Fruit fly (Drosophila melanogaster) whole organism, embryonic: ENCODE data around the gene CG13843.
A peak's percentile ranks its signal among the peaks of the same experiment; 100 is the strongest.

Experiments used
- Bteb2 ChIP-seq: fragments of 200-800 bp; sonication (Bioruptor generic); optimal IDR thresholded peaks from 2 replicates; lab custom pipeline; 2016; ENCODE audit warnings: missing biosample characterization, missing genetic modification characterization
- CG1024 ChIP-seq: fragments of 200-800 bp; sonication (Bioruptor generic); IDR thresholded peaks from 2 replicates; pipeline ENCODE4 v1.3.6; 2022; ENCODE audit warnings: missing biosample characterization, missing genetic modification characterization
- CG10321 ChIP-seq: fragments of 200-800 bp; sonication (Bioruptor generic); IDR thresholded peaks from 2 replicates; pipeline ENCODE4 v1.3.6; 2022; ENCODE audit warnings: missing biosample characterization, missing genetic modification characterization
- CG10431 ChIP-seq: fragments of 200-800 bp; sonication (Bioruptor generic); optimal IDR thresholded peaks from 3 replicates; lab custom pipeline; 2018; ENCODE audit warnings: missing biosample characterization, mild to moderate bottlenecking, missing genetic modification characterization
- CG11247 ChIP-seq: fragments of 200-800 bp; sonication (Bioruptor generic); IDR thresholded peaks from 2 replicates; pipeline ENCODE4 v1.3.6; 2022; ENCODE audit warnings: missing biosample characterization, missing genetic modification characterization
- CG11696 ChIP-seq: fragments of 200-800 bp; sonication (Bioruptor generic); IDR thresholded peaks from 2 replicates; pipeline ENCODE4 v1.3.6; 2022; ENCODE audit warnings: missing biosample characterization, missing genetic modification characterization
- CG11723 ChIP-seq: fragments of 200-800 bp; sonication (Bioruptor generic); optimal IDR thresholded peaks from 2 replicates; lab custom pipeline; 2017; ENCODE audit warnings: missing biosample characterization, mild to moderate bottlenecking, missing genetic modification characterization
- CG12219 ChIP-seq: fragments of 200-800 bp; sonication (Bioruptor generic); optimal IDR thresholded peaks from 3 replicates; lab custom pipeline; 2018; ENCODE audit warnings: missing biosample characterization, mild to moderate bottlenecking, missing genetic modification characterization
- CG12391 ChIP-seq: fragments of 200-800 bp; sonication (Bioruptor generic); optimal IDR thresholded peaks from 3 replicates; lab custom pipeline; 2018; ENCODE audit warnings: missing biosample characterization, mild to moderate bottlenecking, missing genetic modification characterization, moderate library complexity
- CG13775 ChIP-seq: fragments of 200-800 bp; sonication (Bioruptor generic); optimal IDR thresholded peaks from 3 replicates; lab custom pipeline; 2017; ENCODE audit warnings: missing biosample characterization, mild to moderate bottlenecking, missing genetic modification characterization
- CG14441 ChIP-seq: fragments of 200-800 bp; sonication (Bioruptor generic); IDR thresholded peaks from 2 replicates; pipeline ENCODE4 v1.3.6; 2022; ENCODE audit warnings: missing biosample characterization, missing genetic modification characterization
- CG2678 ChIP-seq: fragments of 200-800 bp; sonication (Bioruptor generic); optimal IDR thresholded peaks from 3 replicates; lab custom pipeline; 2019; ENCODE audit warnings: missing biosample characterization, mild to moderate bottlenecking, missing genetic modification characterization, moderate library complexity
- CG30403 ChIP-seq: fragments of 200-800 bp; sonication (Bioruptor generic); optimal IDR thresholded peaks from 3 replicates; lab custom pipeline; 2016; ENCODE audit warnings: missing biosample characterization, missing genetic modification characterization
- CG32767 ChIP-seq: fragments of 200-800 bp; sonication (Bioruptor generic); IDR thresholded peaks from 2 replicates; pipeline ENCODE4 v1.3.6; 2022; ENCODE audit warnings: missing biosample characterization, missing genetic modification characterization
- CG6689 ChIP-seq: fragments of 200-800 bp; sonication (Bioruptor generic); IDR thresholded peaks from 2 replicates; pipeline ENCODE4 v1.3.6; 2022; ENCODE audit warnings: missing biosample characterization, missing genetic modification characterization
- CG9817 ChIP-seq: fragments of 200-800 bp; sonication (Bioruptor generic); optimal IDR thresholded peaks from 2 replicates; lab custom pipeline; 2018; ENCODE audit warnings: missing biosample characterization, mild to moderate bottlenecking, missing genetic modification characterization, moderate library complexity
- CG9876 ChIP-seq: fragments of 200-800 bp; sonication (Bioruptor generic); optimal IDR thresholded peaks from 2 replicates; lab custom pipeline; 2016; ENCODE audit warnings: missing biosample characterization, missing genetic modification characterization
- Dip3 ChIP-seq: fragments of 200-800 bp; sonication (Bioruptor generic); optimal IDR thresholded peaks from 3 replicates; lab custom pipeline; 2016; ENCODE audit warnings: missing biosample characterization, missing genetic modification characterization
- Dll ChIP-seq: fragments of 200-800 bp; sonication (Bioruptor generic); IDR thresholded peaks from 4 replicates; pipeline ENCODE4 v1.3.6; 2022; ENCODE audit warnings: missing biosample characterization, missing genetic modification characterization; ENCODE audit not compliant: partially characterized antibody
- Doc3 ChIP-seq: fragments of 200-800 bp; sonication (Bioruptor generic); IDR thresholded peaks from 3 replicates; pipeline ENCODE4 v1.3.6; 2022; ENCODE audit warnings: missing biosample characterization, missing genetic modification characterization; ENCODE audit not compliant: partially characterized antibody
- Drgx ChIP-seq: fragments of 200-800 bp; sonication (Bioruptor generic); IDR thresholded peaks from 2 replicates; pipeline ENCODE4 v1.3.6; 2022; ENCODE audit warnings: missing biosample characterization, missing genetic modification characterization
- E2f1 ChIP-seq: fragments of 200-800 bp; sonication (Bioruptor generic); IDR thresholded peaks from 2 replicates; pipeline ENCODE4 v1.3.6; 2022; ENCODE audit warnings: missing biosample characterization, missing genetic modification characterization
- Hr39 ChIP-seq: fragments of >200 bp; optimal IDR thresholded peaks from 2 replicates; lab custom pipeline; 2017
- NC2α ChIP-seq: fragments of 200-800 bp; sonication (Bioruptor generic); optimal IDR thresholded peaks from 2 replicates; lab custom pipeline; 2016; ENCODE audit warnings: missing biosample characterization, missing genetic modification characterization
- Nf-YC ChIP-seq: fragments of 200-800 bp; optimal IDR thresholded peaks from 3 replicates; lab custom pipeline; 2019; ENCODE audit warnings: missing biosample characterization, mild to moderate bottlenecking, missing genetic modification characterization, moderate library complexity
- NfI ChIP-seq: fragments of 200-800 bp; sonication (Bioruptor generic); optimal IDR thresholded peaks from 3 replicates; lab custom pipeline; 2018; ENCODE audit warnings: missing biosample characterization, mild to moderate bottlenecking, missing genetic modification characterization, moderate library complexity
- PHDP ChIP-seq: fragments of 200-800 bp; sonication (Bioruptor generic); optimal IDR thresholded peaks from 3 replicates; lab custom pipeline; 2018; ENCODE audit warnings: missing biosample characterization, mild to moderate bottlenecking, missing genetic modification characterization, moderate library complexity
- Sin3A ChIP-seq: fragments of >200 bp; optimal IDR thresholded peaks from 2 replicates; lab custom pipeline; 2018
- Xbp1 ChIP-seq: fragments of 200-800 bp; sonication (Bioruptor generic); optimal IDR thresholded peaks from 3 replicates; lab custom pipeline; 2016; ENCODE audit warnings: missing biosample characterization, mild to moderate bottlenecking, missing genetic modification characterization
- ab ChIP-seq: fragments of 200-800 bp; sonication (Bioruptor generic); optimal IDR thresholded peaks from 2 replicates; lab custom pipeline; 2016; ENCODE audit warnings: missing biosample characterization, missing genetic modification characterization
- ac ChIP-seq: fragments of 200-800 bp; sonication (Bioruptor generic); optimal IDR thresholded peaks from 3 replicates; lab custom pipeline; 2017; ENCODE audit warnings: missing biosample characterization, mild to moderate bottlenecking, missing genetic modification characterization
- ase ChIP-seq: fragments of 200-800 bp; sonication (Bioruptor generic); IDR thresholded peaks from 3 replicates; pipeline ENCODE4 v1.3.6; 2022; ENCODE audit warnings: missing biosample characterization, missing genetic modification characterization
- btn ChIP-seq: fragments of 200-800 bp; sonication (Bioruptor generic); optimal IDR thresholded peaks from 2 replicates; lab custom pipeline; 2016; ENCODE audit warnings: missing biosample characterization, missing genetic modification characterization
- cas ChIP-seq: fragments of 200-800 bp; sonication (Bioruptor generic); IDR thresholded peaks from 2 replicates; pipeline ENCODE4 v1.3.6; 2022; ENCODE audit warnings: missing biosample characterization, missing genetic modification characterization
- caup ChIP-seq: fragments of 200-800 bp; sonication (Bioruptor generic); optimal IDR thresholded peaks from 3 replicates; lab custom pipeline; 2017; ENCODE audit warnings: missing biosample characterization, mild to moderate bottlenecking, missing genetic modification characterization, moderate library complexity; ENCODE audit not compliant: severe bottlenecking
- chinmo ChIP-seq: fragments of 200-800 bp; sonication (Bioruptor generic); IDR thresholded peaks from 4 replicates; pipeline ENCODE4 v1.3.6; 2022; ENCODE audit warnings: missing biosample characterization, missing genetic modification characterization; ENCODE audit not compliant: partially characterized antibody
- corto ChIP-seq: fragments of 200-800 bp; sonication (Bioruptor generic); optimal IDR thresholded peaks from 2 replicates; lab custom pipeline; 2016; ENCODE audit warnings: missing biosample characterization, mild to moderate bottlenecking, missing genetic modification characterization, moderate library complexity
- ems ChIP-seq: fragments of 200-800 bp; sonication (Bioruptor generic); optimal IDR thresholded peaks from 3 replicates; lab custom pipeline; 2016; ENCODE audit warnings: missing biosample characterization, missing genetic modification characterization
- en ChIP-seq: fragments of 200-800 bp; sonication (Bioruptor generic); optimal IDR thresholded peaks from 2 replicates; lab custom pipeline; 2016; ENCODE audit warnings: missing biosample characterization, missing genetic modification characterization
- gcm ChIP-seq: fragments of 200-800 bp; sonication (Bioruptor generic); optimal IDR thresholded peaks from 2 replicates; lab custom pipeline; 2019; ENCODE audit warnings: missing biosample characterization, mild to moderate bottlenecking, missing genetic modification characterization, moderate library complexity
- h ChIP-seq: fragments of >200 bp; optimal IDR thresholded peaks from 2 replicates; lab custom pipeline; 2017
- kah ChIP-seq: fragments of 200-800 bp; sonication (Bioruptor generic); optimal IDR thresholded peaks from 2 replicates; lab custom pipeline; 2018; ENCODE audit warnings: missing biosample characterization, mild to moderate bottlenecking, missing genetic modification characterization
- mld ChIP-seq: fragments of 200-800 bp; sonication (Bioruptor generic); IDR thresholded peaks from 3 replicates; pipeline ENCODE4 v1.3.6; 2022; ENCODE audit warnings: missing biosample characterization, missing genetic modification characterization; ENCODE audit not compliant: partially characterized antibody
- pros ChIP-seq: fragments of 200-800 bp; sonication (Bioruptor generic); optimal IDR thresholded peaks from 3 replicates; lab custom pipeline; 2019; ENCODE audit warnings: missing biosample characterization, mild to moderate bottlenecking, missing genetic modification characterization, moderate library complexity
- row ChIP-seq: fragments of 200-800 bp; sonication (Bioruptor generic); IDR thresholded peaks from 3 replicates; pipeline ENCODE4 v1.3.6; 2022; ENCODE audit warnings: missing biosample characterization, missing genetic modification characterization
- sens ChIP-seq: fragments of 200-800 bp; sonication (Bioruptor generic); peaks from one replicate; lab custom pipeline; 2016; ENCODE audit warnings: missing biosample characterization, missing genetic modification characterization
- sisA ChIP-seq: fragments of 200-800 bp; sonication (Bioruptor generic); IDR thresholded peaks from 2 replicates; pipeline ENCODE4 v1.3.6; 2022; ENCODE audit warnings: missing biosample characterization, missing genetic modification characterization
- slbo ChIP-seq: fragments of 200-800 bp; sonication (Bioruptor generic); IDR thresholded peaks from 2 replicates; pipeline ENCODE4 v1.3.6; 2022; ENCODE audit warnings: missing biosample characterization, missing genetic modification characterization
- tll ChIP-seq, 2 experiments: fragments of 200-800 bp in 1 of 2; fragments of >200 bp in 1 of 2; sonication (Bioruptor generic) in 1 of 2; optimal IDR thresholded peaks; 2 replicates each; lab custom pipeline; 2017 to 2019; ENCODE audit warnings: missing biosample characterization in 2 of 2, missing genetic modification characterization in 2 of 2, mild to moderate bottlenecking in 1 of 2, moderate library complexity in 1 of 2
- unpg ChIP-seq: fragments of 200-800 bp; sonication (Bioruptor generic); optimal IDR thresholded peaks from 3 replicates; lab custom pipeline; 2018; ENCODE audit warnings: missing biosample characterization, mild to moderate bottlenecking, missing genetic modification characterization, moderate library complexity
- wek ChIP-seq: fragments of 200-800 bp; sonication (Bioruptor generic); optimal IDR thresholded peaks from 3 replicates; lab custom pipeline; 2018; ENCODE audit warnings: missing biosample characterization, mild to moderate bottlenecking, missing genetic modification characterization, moderate library complexity

The CG13843 gene

DNA sequence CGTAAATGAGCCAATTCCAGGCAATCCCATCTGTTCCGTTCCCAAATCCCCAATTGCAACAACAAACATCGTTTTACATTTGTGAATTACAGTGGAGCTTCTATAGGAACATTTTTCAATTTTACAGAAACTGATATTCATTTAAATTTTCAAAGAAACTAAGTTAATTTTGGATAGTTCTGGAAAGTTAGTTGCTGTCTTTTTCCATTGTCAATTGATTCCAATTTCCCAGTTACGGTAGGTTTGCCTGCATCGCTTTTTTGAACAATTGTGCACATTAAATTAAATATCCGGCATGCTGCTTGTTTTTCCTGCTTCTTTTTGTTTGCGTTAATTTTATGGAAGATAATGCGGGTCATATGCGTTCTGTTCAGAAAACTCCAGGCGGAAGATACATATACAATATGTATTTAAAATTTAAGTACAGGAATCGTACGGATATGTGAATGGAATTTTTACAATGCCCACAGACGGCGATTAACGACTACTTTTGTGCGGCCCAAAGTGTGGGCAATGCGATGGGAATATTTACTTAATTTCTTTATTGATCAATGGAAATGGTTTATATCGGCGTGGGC is 18.7 kb downstream of the CG13843 start (continued):
- no peak for TF ChIP-seq btn
- no peak for TF ChIP-seq CG10321 (GFP tag; lab: Robert Waterston, UW)
- TF ChIP-seq sens (GFP tag; lab: Kevin White, UChicago), result peak; percentile 64
- TF ChIP-seq chinmo (GFP tag; lab: Robert Waterston, UW), result no peak
- no peak for TF ChIP-seq Doc3 (GFP tag; lab: Robert Waterston, UW)
- TF ChIP-seq wek (GFP tag; lab: Kevin White, UChicago), result no peak
- no peak for TF ChIP-seq caup
- no peak for TF ChIP-seq ase
- peak; percentile 80 for TF ChIP-seq gcm (GFP tag; lab: Kevin White, UChicago)
- no peak for TF ChIP-seq CG10431 (GFP tag; lab: Kevin White, UChicago)
- TF ChIP-seq row, result peak; percentile 75
- peak; percentile 48 for TF ChIP-seq CG12391
- no peak for TF ChIP-seq Drgx (GFP tag; lab: Robert Waterston, UW)
- no peak for TF ChIP-seq CG13775 (GFP tag; lab: Kevin White, UChicago)
- peak; percentile 54; the same call in 1 of the 2 replicates for TF ChIP-seq CG32767 (GFP tag; lab: Robert Waterston, UW)
- peak; percentile 8 for TF ChIP-seq CG30403
- no peak for TF ChIP-seq Nf-YC (tag; lab: Kevin White, UChicago)
- TF ChIP-seq CG9817 (tag; lab: Kevin White, UChicago), result peak; percentile 47
- no peak for TF ChIP-seq cas (GFP tag; lab: Robert Waterston, UW)
- no peak for TF ChIP-seq kah
- no peak for TF ChIP-seq sisA (GFP tag; lab: Robert Waterston, UW)
- no peak for TF ChIP-seq Dll (GFP tag; lab: Robert Waterston, UW)
- peak; percentile 34 for TF ChIP-seq PHDP (tag; lab: Kevin White, UChicago)
- TF ChIP-seq slbo (GFP tag; lab: Robert Waterston, UW), result peak; percentile 78
- peak; percentile 49 for TF ChIP-seq unpg
- no peak for TF ChIP-seq Sin3A (lab: Kevin White, UChicago)
- TF ChIP-seq CG2678 (tag; lab: Kevin White, UChicago), result peak; percentile 37
- TF ChIP-seq NfI (GFP tag; lab: Kevin White, UChicago), result peak; percentile 42
- TF ChIP-seq Bteb2 (GFP tag; lab: Kevin White, UChicago), result no peak
- no peak for TF ChIP-seq en (GFP tag; lab: Kevin White, UChicago)
- TF ChIP-seq CG9876, result no peak
- TF ChIP-seq ab (GFP tag; lab: Kevin White, UChicago), result no peak
- peak; percentile 44 for TF ChIP-seq Xbp1 (GFP tag; lab: Kevin White, UChicago)
- no peak for TF ChIP-seq CG11247
- no peak for TF ChIP-seq corto
- peak; percentile 49; the same call in 1 of the 2 replicates for TF ChIP-seq CG14441 (GFP tag; lab: Robert Waterston, UW)
- no peak for TF ChIP-seq CG11696 (GFP tag; lab: Robert Waterston, UW)
- TF ChIP-seq NC2α (GFP tag; lab: Kevin White, UChicago), result no peak
- TF ChIP-seq mld, result no peak
- TF ChIP-seq CG11723 (GFP tag; lab: Kevin White, UChicago), result peak; percentile 19
- TF ChIP-seq CG1024, result no peak
- TF ChIP-seq E2f1 (GFP tag; lab: Robert Waterston, UW), result no peak
- TF ChIP-seq Hr39 (lab: Kevin White, UChicago), result no peak
- TF ChIP-seq CG6689 (GFP tag; lab: Robert Waterston, UW), result no peak
- TF ChIP-seq Dip3 (GFP tag; lab: Kevin White, UChicago), result peak; percentile 7
- TF ChIP-seq ems (GFP tag; lab: Kevin White, UChicago), result no peak
- no peak for TF ChIP-seq pros (GFP tag; lab: Kevin White, UChicago)
- no peak for TF ChIP-seq tll (GFP tag; optimal IDR thresholded peaks at IDR 0.05; lab: Kevin White, UChicago)
- no peak for TF ChIP-seq ac (GFP tag; lab: Kevin White, UChicago)
- TF ChIP-seq h (lab: Kevin White, UChicago), result no peak
- no peak for TF ChIP-seq CG12219
